Fruit fly (Drosophila melanogaster) Kc167 (cell line): ENCODE measurements around the gene Ada1-2.

Source experiments
- Myc ChIP-seq: fragments of >200 bp; optimal IDR thresholded peaks from 2 replicates; lab custom pipeline; 2017; ENCODE audit warnings: missing external identifiers
- Sin3A ChIP-seq: fragments of >200 bp; optimal IDR thresholded peaks from 2 replicates; lab custom pipeline; 2018; ENCODE audit warnings: missing external identifiers
- h ChIP-seq: fragments of >200 bp; optimal IDR thresholded peaks from 3 replicates; lab custom pipeline; 2018; ENCODE audit warnings: missing external identifiers
- insv ChIP-seq: fragments of >200 bp; optimal IDR thresholded peaks from 3 replicates; lab custom pipeline; 2018; ENCODE audit warnings: missing external identifiers
- psq ChIP-seq: fragments of >200 bp; optimal IDR thresholded peaks from 2 replicates; lab custom pipeline; 2017; ENCODE audit warnings: missing external identifiers
- ttk ChIP-seq: sonication (Bioruptor generic); optimal IDR thresholded peaks from 2 replicates; lab custom pipeline; 2017; ENCODE audit warnings: missing external identifiers

DNA sequence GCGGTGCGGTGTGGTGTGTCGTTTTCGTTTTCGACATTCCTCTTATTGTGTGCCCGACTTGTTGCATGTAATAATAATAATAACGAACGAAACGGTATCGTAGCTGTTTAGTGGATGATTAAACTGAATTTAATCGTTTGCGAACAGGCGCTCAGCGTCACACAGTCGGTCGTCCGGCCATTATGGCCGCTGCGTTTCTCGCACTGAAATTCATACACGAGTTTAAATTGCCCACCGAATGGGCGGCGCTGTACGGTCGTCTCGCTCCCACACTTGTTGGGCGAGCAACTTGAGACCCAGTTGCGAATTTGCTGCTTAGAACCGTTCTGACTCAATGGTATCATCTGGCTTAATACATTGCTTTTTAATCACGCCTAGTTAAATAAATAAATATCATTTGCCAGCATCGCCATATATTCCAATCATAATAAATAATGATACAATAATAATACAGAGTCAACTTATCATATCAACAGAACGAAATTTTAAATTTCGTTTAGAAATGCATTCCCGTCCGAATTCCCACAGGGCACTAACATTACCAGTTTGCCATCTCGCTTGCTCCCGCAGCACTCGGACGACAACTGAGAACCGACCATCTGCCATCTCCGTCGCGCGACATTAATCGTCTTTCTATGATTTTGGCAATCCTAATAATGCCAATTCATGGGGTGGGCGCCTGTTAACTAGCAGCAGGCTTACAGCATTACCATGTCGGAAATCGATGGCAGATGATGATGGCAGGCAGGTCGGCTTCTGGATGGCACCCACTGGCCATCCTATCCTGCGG, 18.4 kb downstream of the Ada1-2 start:
- TF ChIP-seq Sin3A (lab: Kevin White, UChicago) (no peak), h (lab: Kevin White, UChicago) (no peak), insv (lab: Kevin White, UChicago) (no peak), psq (lab: Kevin White, UChicago) (no peak), Myc (no peak), ttk (no peak)
